Fruit fly (Drosophila melanogaster) whole organism, pupa: ENCODE data around the gene Mgat4a.

Experiments used
- CG10348 ChIP-seq: fragments of 200-800 bp; sonication (Bioruptor generic); IDR thresholded peaks from 2 replicates; pipeline ENCODE4 v1.3.6; 2022; ENCODE audit warnings: missing biosample characterization, missing genetic modification characterization
- CG12605 ChIP-seq: fragments of 200-800 bp; sonication (Bioruptor generic); IDR thresholded peaks from 2 replicates; pipeline ENCODE4 v1.3.6; 2022; ENCODE audit warnings: missing biosample characterization, missing genetic modification characterization
- CG13204 ChIP-seq: fragments of 200-800 bp; sonication (Bioruptor generic); optimal IDR thresholded peaks from 2 replicates; lab custom pipeline; 2018; ENCODE audit warnings: missing biosample characterization, mild to moderate bottlenecking, missing genetic modification characterization, moderate library complexity
- CG14655 ChIP-seq: fragments of 200-800 bp; sonication (Bioruptor generic); optimal IDR thresholded peaks from 3 replicates; lab custom pipeline; 2017; ENCODE audit warnings: mild to moderate bottlenecking, missing biosample characterization, missing genetic modification reagents, missing genetic modification characterization
- CG15710 ChIP-seq: fragments of 200-800 bp; sonication (Bioruptor generic); optimal IDR thresholded peaks from 2 replicates; lab custom pipeline; 2018; ENCODE audit warnings: missing biosample characterization, mild to moderate bottlenecking, missing genetic modification characterization, moderate library complexity
- CG17806 ChIP-seq: fragments of 200-800 bp; sonication (Bioruptor generic); optimal IDR thresholded peaks from 2 replicates; lab custom pipeline; 2018; ENCODE audit warnings: missing biosample characterization, mild to moderate bottlenecking, missing genetic modification characterization, moderate library complexity
- CG32121 ChIP-seq: fragments of 200-800 bp; sonication (Bioruptor generic); IDR thresholded peaks from 2 replicates; pipeline ENCODE4 v1.3.6; 2022; ENCODE audit warnings: missing biosample characterization, missing genetic modification characterization
- CG34367 ChIP-seq: fragments of 200-800 bp; sonication (Bioruptor generic); optimal IDR thresholded peaks from 2 replicates; lab custom pipeline; 2018; ENCODE audit warnings: missing biosample characterization, mild to moderate bottlenecking, missing genetic modification characterization
- CG4496 ChIP-seq: fragments of 200-800 bp; sonication (Bioruptor generic); IDR thresholded peaks from 3 replicates; pipeline ENCODE4 v1.3.6; 2022; ENCODE audit warnings: missing biosample characterization, missing genetic modification characterization
- CG8159 ChIP-seq: fragments of 200-800 bp; sonication (Bioruptor generic); optimal IDR thresholded peaks from 3 replicates; lab custom pipeline; 2018; ENCODE audit warnings: missing biosample characterization, mild to moderate bottlenecking, missing genetic modification characterization, moderate library complexity
- CG8301 ChIP-seq: fragments of 200-800 bp; sonication (Bioruptor generic); optimal IDR thresholded peaks from 2 replicates; lab custom pipeline; 2018; ENCODE audit warnings: missing biosample characterization, mild to moderate bottlenecking, missing genetic modification characterization
- CG9948 ChIP-seq: fragments of 200-800 bp; sonication (Bioruptor generic); optimal IDR thresholded peaks from 2 replicates; lab custom pipeline; 2018; ENCODE audit warnings: missing biosample characterization, mild to moderate bottlenecking, missing genetic modification characterization, moderate library complexity
- D1 ChIP-seq: fragments of 200-800 bp; sonication (Bioruptor generic); optimal IDR thresholded peaks from 2 replicates; lab custom pipeline; 2018; ENCODE audit warnings: missing biosample characterization, mild to moderate bottlenecking, missing genetic modification characterization, moderate library complexity
- EcR ChIP-seq: fragments of 200-800 bp; sonication (Bioruptor generic); optimal IDR thresholded peaks from 3 replicates; lab custom pipeline; 2019; ENCODE audit warnings: missing biosample characterization, missing genetic modification characterization, mild to moderate bottlenecking, moderate library complexity, missing genetic modification reagents
- Ets98B ChIP-seq: fragments of 200-800 bp; sonication (Bioruptor generic); IDR thresholded peaks from 2 replicates; pipeline ENCODE4 v1.3.6; 2022; ENCODE audit warnings: missing biosample characterization, missing genetic modification characterization
- Pif1A ChIP-seq: fragments of 200-800 bp; sonication (Bioruptor generic); optimal IDR thresholded peaks from 3 replicates; lab custom pipeline; 2016; ENCODE audit warnings: missing biosample characterization, missing genetic modification characterization
- Pif1B ChIP-seq: fragments of 200-800 bp; sonication (Bioruptor generic); optimal IDR thresholded peaks from 3 replicates; lab custom pipeline; 2016; ENCODE audit warnings: missing biosample characterization, missing genetic modification characterization
- Snoo ChIP-seq: fragments of 200-800 bp; sonication (Bioruptor generic); optimal IDR thresholded peaks from 3 replicates; lab custom pipeline; 2017; ENCODE audit warnings: missing biosample characterization, mild to moderate bottlenecking, missing genetic modification characterization, inconsistent platforms
- fd96Ca ChIP-seq: fragments of 200-800 bp; sonication (Bioruptor generic); IDR thresholded peaks from 3 replicates; pipeline ENCODE4 v1.3.6; 2022; ENCODE audit warnings: missing biosample characterization, missing genetic modification characterization
- gl ChIP-seq: fragments of 200-800 bp; sonication (Bioruptor generic); optimal IDR thresholded peaks from 2 replicates; lab custom pipeline; 2018; ENCODE audit warnings: missing biosample characterization, mild to moderate bottlenecking, missing genetic modification characterization
- rn ChIP-seq: fragments of 200-800 bp; sonication (Bioruptor generic); IDR thresholded peaks from 2 replicates; pipeline ENCODE4 v1.3.6; 2022; ENCODE audit warnings: missing biosample characterization, missing genetic modification characterization

The Mgat4a gene

dm6 chr3L:14759984-14760626 lies 1.7 kb upstream of the Mgat4a start:
- TF ChIP-seq gl (tag; lab: Kevin White, UChicago) (no peak), CG15710 (tag; lab: Kevin White, UChicago) (peak; percentile 6), rn (GFP tag; lab: Robert Waterston, UW) (no peak), CG4496 (GFP tag; lab: Robert Waterston, UW) (peak; percentile 77; the same call in 1 of the 3 replicates), CG12605 (GFP tag; lab: Robert Waterston, UW) (0 out of 2 replicates have a peak, but pooled peaks have one; percentile 47), CG34367 (tag; lab: Kevin White, UChicago) (no peak), Pif1A (GFP tag; lab: Kevin White, UChicago) (peak; percentile 24), CG8159 (tag; lab: Kevin White, UChicago) (peak; percentile 27), CG14655 (GFP tag; lab: Kevin White, UChicago) (no peak), CG17806 (peak; percentile 5), CG8301 (tag; lab: Kevin White, UChicago) (peak; percentile 69), Snoo (tag; lab: Kevin White, UChicago) (peak; percentile 7), CG13204 (GFP tag; lab: Kevin White, UChicago) (peak; percentile 78), CG10348 (GFP tag; lab: Robert Waterston, UW) (no peak), CG32121 (GFP tag; lab: Robert Waterston, UW) (peak; percentile 57), CG9948 (tag; lab: Kevin White, UChicago) (peak; percentile 20), EcR (GFP tag; lab: Kevin White, UChicago) (no peak), Pif1B (GFP tag; lab: Kevin White, UChicago) (no peak), D1 (tag; lab: Kevin White, UChicago) (no peak), Ets98B (peak; percentile 60), fd96Ca (GFP tag; lab: Robert Waterston, UW) (no peak; the same call in 1 of the 3 replicates)

- TF ChIP-seq CG8159 (tag; lab: Kevin White, UChicago), result no peak
Measured at dm6 chr3L:14760949-14761348, 879 bp upstream of the Mgat4a start, which contains the start of gene Trl. Gene Trl (minus strand): TSS chr3L:14761049.

- TF ChIP-seq CG12605 (GFP tag; lab: Robert Waterston, UW) (no peak), rn (GFP tag; lab: Robert Waterston, UW) (no peak), Ets98B (no peak), CG34367 (tag; lab: Kevin White, UChicago) (no peak), gl (tag; lab: Kevin White, UChicago) (no peak), CG17806 (no peak), Pif1B (GFP tag; lab: Kevin White, UChicago) (no peak), Snoo (tag; lab: Kevin White, UChicago) (no peak), Pif1A (GFP tag; lab: Kevin White, UChicago) (no peak), CG8159 (tag; lab: Kevin White, UChicago) (no peak), CG14655 (GFP tag; lab: Kevin White, UChicago) (no peak), CG13204 (GFP tag; lab: Kevin White, UChicago) (no peak), CG4496 (GFP tag; lab: Robert Waterston, UW) (no peak), CG9948 (tag; lab: Kevin White, UChicago) (no peak)
Measured at dm6 chr3L:14769183-14769582, 7.4 kb downstream of the Mgat4a start, which contains the start of gene Mgat4b. Gene Mgat4b (minus strand): TSS chr3L:14769283.

dm6 chr3L:14775711-14776660 lies 14.2 kb downstream of the Mgat4a start, which contains the start of gene mop:
Gene mop (minus strand): TSS chr3L:14776129.
- no peak; the same call in 1 of the 2 replicates for TF ChIP-seq Ets98B
- peak; percentile 54; the same call in 1 of the 2 replicates for TF ChIP-seq CG32121 (GFP tag; lab: Robert Waterston, UW)
- no peak for TF ChIP-seq Pif1A (GFP tag; lab: Kevin White, UChicago)
- 0 out of 2 replicates have a peak, but pooled peaks have one; percentile 20 for TF ChIP-seq rn (GFP tag; lab: Robert Waterston, UW)
- TF ChIP-seq fd96Ca (GFP tag; lab: Robert Waterston, UW), result 0 out of 3 replicates have a peak, but pooled peaks have one; percentile 5
- 0 out of 3 replicates have a peak, but pooled peaks have one; percentile 7 for TF ChIP-seq CG4496 (GFP tag; lab: Robert Waterston, UW)
- no peak for TF ChIP-seq Pif1B (GFP tag; lab: Kevin White, UChicago)

dm6 chr3L:14779289-14779688 lies 17.5 kb downstream of the Mgat4a start:
- TF ChIP-seq CG13204 (GFP tag; lab: Kevin White, UChicago) (no peak), CG12605 (GFP tag; lab: Robert Waterston, UW) (no peak), CG4496 (GFP tag; lab: Robert Waterston, UW) (no peak), gl (tag; lab: Kevin White, UChicago) (no peak), CG32121 (GFP tag; lab: Robert Waterston, UW) (no peak), CG14655 (GFP tag; lab: Kevin White, UChicago) (no peak), CG10348 (GFP tag; lab: Robert Waterston, UW) (no peak), Ets98B (no peak), rn (GFP tag; lab: Robert Waterston, UW) (no peak), D1 (tag; lab: Kevin White, UChicago) (no peak), Pif1B (GFP tag; lab: Kevin White, UChicago) (no peak), CG34367 (tag; lab: Kevin White, UChicago) (no peak), EcR (GFP tag; lab: Kevin White, UChicago) (no peak), CG15710 (tag; lab: Kevin White, UChicago) (no peak), CG9948 (tag; lab: Kevin White, UChicago) (no peak), Pif1A (GFP tag; lab: Kevin White, UChicago) (no peak)
